Worm (Caenorhabditis elegans) whole organism, L1 larva: Measurements from ENCODE around the gene Y57G7A.1.

Experiments
- ceh-90 ChIP-seq: sonication (generic microtip); optimal IDR thresholded peaks from 2 replicates; lab custom pipeline; 2016; ENCODE audit warnings: missing genetic modification characterization, missing compliant biosample characterization
- egl-13 ChIP-seq: sonication (generic microtip); optimal IDR thresholded peaks from 2 replicates; lab custom pipeline; 2016; ENCODE audit warnings: missing genotype, missing genetic modification reagents, missing genetic modification characterization, missing compliant biosample characterization
- elt-2 ChIP-seq: sonication (generic microtip); optimal IDR thresholded peaks from 2 replicates; lab custom pipeline; 2016; ENCODE audit warnings: missing genetic modification characterization, mild to moderate bottlenecking, inconsistent platforms, missing compliant biosample characterization, missing genetic modification reagents
- fkh-10 ChIP-seq: sonication (generic microtip); optimal IDR thresholded peaks from 2 replicates; lab custom pipeline; 2017; ENCODE audit warnings: missing biosample characterization, missing genetic modification reagents, missing genetic modification characterization
- hlh-17 ChIP-seq: fragments of 200-800 bp; sonication (Bioruptor generic); optimal IDR thresholded peaks from 2 replicates; lab custom pipeline; 2018; ENCODE audit warnings: missing genetic modification characterization, mild to moderate bottlenecking, missing compliant biosample characterization, moderate library complexity, borderline replicate concordance
- nhr-237 ChIP-seq: fragments of 150-350 bp; optimal IDR thresholded peaks from 2 replicates; lab custom pipeline; 2014; ENCODE audit warnings: missing biosample characterization, missing genetic modification characterization
- unc-130 ChIP-seq: fragments of 150-350 bp; optimal IDR thresholded peaks from 2 replicates; lab custom pipeline; 2017; ENCODE audit warnings: missing biosample characterization, missing genetic modification characterization, inconsistent platforms

ce11 chrII:1326689-1327088 is 28.4 kb downstream of the Y57G7A.1 start, which contains the start of gene jip-1:
- TF ChIP-seq unc-130 (tag; lab: Kevin White, UChicago) (no peak), egl-13 (tag; lab: Kevin White, UChicago) (no peak), elt-2 (tag; lab: Kevin White, UChicago) (no peak), nhr-237 (tag; lab: Kevin White, UChicago) (no peak), fkh-10 (GFP tag; lab: Kevin White, UChicago) (no peak), ceh-90 (no peak), hlh-17 (GFP tag; lab: Kevin White, UChicago) (no peak)
